Fruit fly (Drosophila melanogaster) ovary, adult (tissue): ENCODE data around the gene Mt2.

ENCODE experiments used
- CG17801 ChIP-seq: fragments of 200-800 bp; optimal IDR thresholded peaks from 2 replicates; lab custom pipeline; 2019; ENCODE audit warnings: missing biosample characterization, mild to moderate bottlenecking, missing genetic modification characterization, moderate library complexity; ENCODE audit not compliant: partially characterized antibody

Mt2 gene

dm6 chr2L:12096396-12096813 is at the start of gene Mt2, which contains the start of gene CG6712:
Gene Mt2, plus strand, starts transcription at chr2L:12096525.
Gene CG6712, minus strand, starts transcription at chr2L:12096511.
- no peak for TF ChIP-seq CG17801

dm6 chr2L:12046856-12047230 is 49.5 kb upstream of the Mt2 start:
- TF ChIP-seq CG17801: no peak

dm6 chr2L:12048723-12049122 is 47.6 kb upstream of the Mt2 start, which contains the start of gene Plzf:
Gene Plzf, minus strand, starts transcription at chr2L:12048918.
- no peak for TF ChIP-seq CG17801

- TF ChIP-seq CG17801: no peak
Measured at dm6 chr2L:12049133-12049532, 47.2 kb upstream of the Mt2 start, which contains the start of gene PLCXD. Gene PLCXD, plus strand, starts transcription at chr2L:12049418.

dm6 chr2L:12053365-12053764 is 43.0 kb upstream of the Mt2 start:
- no peak for TF ChIP-seq CG17801

dm6 chr2L:12055837-12056388 is 40.4 kb upstream of the Mt2 start, which contains the start of the genes JhI-21, RpL7-like and CG34164:
Gene JhI-21, minus strand, starts transcription at chr2L:12056042.
Gene RpL7-like, plus strand, starts transcription at chr2L:12056326.
Gene CG34164, plus strand, starts transcription at chr2L:12056348.
- peak; percentile 31 for TF ChIP-seq CG17801

DNA sequence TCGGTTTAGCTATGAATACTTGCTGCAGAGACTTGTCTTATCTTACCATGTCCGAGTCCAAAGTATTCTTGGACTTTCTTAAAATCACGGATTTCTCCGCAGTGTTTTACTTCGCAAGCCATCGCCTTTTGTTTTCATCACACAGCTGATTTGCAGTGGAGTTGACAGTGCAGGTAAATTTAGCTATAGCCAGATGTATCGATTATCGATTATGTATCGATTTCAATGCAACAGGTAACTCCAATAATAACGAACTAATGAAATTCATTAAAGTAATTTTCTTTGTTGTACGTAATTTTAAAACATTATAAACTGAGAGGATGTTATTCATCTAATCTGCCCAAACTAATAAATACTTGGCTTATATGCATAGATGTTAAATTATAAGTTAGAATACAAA is 33.3 kb upstream of the Mt2 start, which contains the start of gene Rab3-GAP:
Gene Rab3-GAP, minus strand, starts transcription at position 150 of the 400 bp plus-strand sequence.
- peak; percentile 19 for TF ChIP-seq CG17801

- TF ChIP-seq CG17801: no peak
Measured at dm6 chr2L:12065683-12066386, 30.5 kb upstream of the Mt2 start.

DNA sequence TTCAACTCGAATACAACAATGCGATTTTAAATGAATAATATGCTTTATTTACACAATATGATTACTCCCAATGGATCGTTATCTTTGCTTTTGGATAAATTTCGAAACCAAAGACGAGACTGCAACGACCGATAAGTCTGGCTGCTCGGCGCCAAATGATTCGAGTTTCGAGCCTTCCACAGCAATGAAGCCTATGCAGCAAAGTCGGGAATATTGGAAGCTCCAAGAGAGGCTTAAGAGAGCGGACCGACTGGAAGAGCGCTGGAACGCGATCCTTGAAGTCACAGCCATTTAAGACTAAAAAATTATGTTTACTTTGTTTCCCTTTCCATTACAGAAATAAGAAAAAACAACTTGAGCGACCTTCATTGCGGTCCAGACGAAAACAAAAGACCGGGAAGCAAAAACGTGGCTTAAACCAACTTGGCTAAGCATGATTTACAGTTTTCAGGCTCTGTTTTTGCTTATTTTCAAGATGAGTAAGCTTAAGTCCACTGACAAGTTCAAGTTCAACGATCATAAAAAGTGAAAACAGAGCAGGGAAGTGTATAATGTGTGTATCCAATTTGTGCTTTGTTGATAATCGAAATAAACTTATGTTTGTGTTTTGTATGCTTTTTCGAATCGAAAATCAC is 29.6 kb upstream of the Mt2 start, which contains the start of gene firl:
Gene firl, minus strand, starts transcription at position 159 of the 635 bp plus-strand sequence.
- no peak for TF ChIP-seq CG17801

dm6 chr2L:12075850-12076249 is 20.5 kb upstream of the Mt2 start, which contains the start of gene CG14947:
Gene CG14947, plus strand, starts transcription at chr2L:12076100.
- TF ChIP-seq CG17801: no peak

DNA sequence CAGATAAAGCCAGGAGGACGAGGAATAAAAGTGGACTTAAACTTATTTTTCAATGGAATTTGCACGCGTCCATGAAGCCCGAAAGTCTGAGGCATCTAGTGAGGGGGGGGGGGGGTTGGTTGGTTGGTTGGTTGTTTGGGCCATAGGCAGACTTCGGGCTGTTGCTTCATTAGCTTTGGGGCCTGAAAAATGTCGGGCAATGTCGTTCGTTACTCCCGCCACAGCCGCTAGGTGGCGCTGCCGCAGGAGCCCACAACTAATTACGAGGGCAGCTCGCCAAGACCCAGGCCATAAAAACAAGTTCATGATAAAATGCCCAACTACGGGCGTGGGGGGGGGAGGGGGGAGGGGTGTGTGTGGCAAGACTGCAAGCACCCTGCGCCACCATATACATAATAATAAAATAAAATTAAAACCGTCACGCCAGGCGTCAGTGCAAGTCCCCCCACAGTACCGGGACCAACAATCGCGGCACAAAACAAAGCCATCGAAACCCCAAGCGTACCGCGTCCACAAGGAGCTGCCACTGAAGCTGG is 18.1 kb upstream of the Mt2 start:
- no peak for TF ChIP-seq CG17801

- TF ChIP-seq CG17801: no peak
Measured at dm6 chr2L:12078695-12079094, 17.6 kb upstream of the Mt2 start.

DNA sequence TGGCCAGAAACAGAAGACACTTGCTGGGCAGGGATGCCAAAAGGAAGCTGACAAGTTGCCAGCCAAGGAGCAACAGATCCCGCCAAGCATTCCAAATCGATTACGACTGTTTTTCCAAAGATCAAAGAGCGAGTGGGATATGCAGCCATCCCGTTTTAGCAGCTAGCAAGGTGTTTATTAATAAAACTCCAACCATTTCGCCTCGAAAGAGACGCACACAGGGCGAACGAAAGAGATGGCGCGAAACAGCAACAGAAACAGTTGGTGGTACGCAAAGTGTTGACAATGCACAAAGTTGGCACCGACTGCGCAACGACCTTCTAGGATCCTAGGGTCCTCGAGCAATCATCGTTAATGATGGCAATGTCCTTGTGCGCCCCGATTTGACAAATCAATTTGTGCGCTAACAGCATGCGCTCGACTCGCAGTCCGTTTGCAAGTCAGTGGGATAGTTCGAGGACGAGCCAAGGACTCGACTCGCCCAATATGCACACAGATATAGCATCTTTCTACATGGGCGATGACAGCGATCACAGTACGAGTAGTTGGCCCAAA is 16.4 kb upstream of the Mt2 start:
- TF ChIP-seq CG17801: no peak

DNA sequence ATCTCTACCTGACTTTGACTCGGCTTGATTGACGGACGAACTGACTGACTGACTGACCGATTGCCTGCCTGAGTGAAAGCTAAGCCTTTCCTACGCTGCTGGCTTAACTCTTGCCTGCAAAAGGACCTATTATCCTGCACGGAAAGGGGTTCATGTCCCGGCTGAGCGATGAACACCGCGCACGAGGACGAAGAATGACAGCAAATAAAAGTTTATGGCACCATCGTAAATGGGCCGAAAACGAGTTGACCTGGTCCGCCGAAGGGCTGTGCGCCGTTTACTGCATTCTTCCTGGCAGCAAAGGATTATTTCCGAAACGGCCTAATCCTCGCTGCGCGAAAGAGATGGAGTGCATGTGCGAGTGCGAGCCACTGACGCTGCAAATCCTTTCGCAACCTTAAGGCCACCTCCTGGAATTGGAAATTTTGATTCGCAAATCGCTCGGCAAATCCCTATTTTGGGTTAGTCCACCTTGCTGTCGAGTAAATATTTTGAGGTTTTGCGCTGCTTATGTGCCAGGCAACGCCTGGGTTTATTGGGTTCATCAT is 15.1 kb upstream of the Mt2 start:
- TF ChIP-seq CG17801: no peak

DNA sequence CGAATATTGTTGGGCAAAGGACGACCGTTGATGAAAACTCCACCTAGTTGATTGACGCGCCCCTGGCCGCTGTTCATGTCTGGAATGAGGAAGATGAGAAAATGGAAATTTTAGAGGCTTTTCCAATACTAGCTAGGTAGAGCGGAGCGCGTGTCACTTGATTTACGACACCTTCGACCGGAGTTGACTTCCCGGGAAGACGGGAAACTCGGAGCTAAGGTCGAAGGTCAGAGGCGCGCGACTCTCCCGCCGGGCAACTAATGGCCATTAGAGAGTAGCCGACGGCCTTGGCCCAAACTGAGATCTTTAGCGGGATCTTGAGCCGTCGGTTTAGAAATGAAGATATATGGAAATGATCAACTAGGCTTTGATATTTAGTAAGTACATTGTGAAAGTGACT is 11.3 kb upstream of the Mt2 start:
- TF ChIP-seq CG17801: no peak

DNA sequence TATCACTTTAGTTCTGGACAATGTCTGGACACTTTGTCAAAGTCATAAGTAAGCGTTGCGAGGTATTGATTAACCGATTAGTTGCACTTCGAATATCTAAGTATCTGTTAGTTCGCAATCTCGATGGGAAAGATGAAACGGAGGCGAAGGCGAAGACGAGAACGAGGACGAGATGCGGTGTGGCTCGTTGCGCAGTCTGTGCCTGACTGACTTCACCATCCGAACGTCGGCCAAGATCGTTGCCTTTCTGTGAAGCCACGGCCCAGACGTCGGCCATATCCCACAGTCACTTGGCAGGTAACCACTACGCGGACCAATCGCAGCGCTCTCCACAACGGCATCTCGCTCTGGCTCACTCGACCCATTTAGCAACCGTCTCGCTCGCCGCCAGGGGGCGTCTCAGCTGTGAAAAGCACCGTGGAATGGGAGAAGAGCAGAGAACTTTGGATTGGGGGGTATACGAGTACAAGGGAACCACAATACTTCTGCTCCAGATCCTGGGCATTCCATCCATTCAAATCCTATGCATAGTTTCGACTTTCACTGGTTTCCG is 10.6 kb upstream of the Mt2 start, which contains the start of gene prd:
Gene prd, minus strand, starts transcription at position 209 of the 553 bp plus-strand sequence.
- TF ChIP-seq CG17801: no peak
